Worm (Caenorhabditis elegans) whole organism, L1 larva: ENCODE data around the gene T14G8.4.

Experiments
- ama-1 ChIP-seq: fragments of 150-350 bp; optimal IDR thresholded peaks from 2 replicates; lab custom pipeline; 2014
- ces-1 ChIP-seq: fragments of 150-350 bp; optimal IDR thresholded peaks from 2 replicates; lab custom pipeline; 2014; ENCODE audit warnings: missing biosample characterization, missing genetic modification reagents, missing genetic modification characterization
- fos-1 ChIP-seq: fragments of 150-350 bp; optimal IDR thresholded peaks from 2 replicates; lab custom pipeline; 2014; ENCODE audit warnings: missing biosample characterization, missing genetic modification characterization
- lin-13 ChIP-seq: fragments of 150-350 bp; optimal IDR thresholded peaks from 2 replicates; lab custom pipeline; 2014; ENCODE audit warnings: missing biosample characterization, missing genetic modification reagents, missing genetic modification characterization
- lin-15B ChIP-seq: fragments of 150-350 bp; sonication (generic microtip); optimal IDR thresholded peaks from 3 replicates; lab custom pipeline; 2014; ENCODE audit warnings: missing biosample characterization, missing genetic modification characterization
- lir-3 ChIP-seq: sonication (generic microtip); optimal IDR thresholded peaks from 2 replicates; lab custom pipeline; 2016; ENCODE audit warnings: mild to moderate bottlenecking, missing genetic modification characterization, moderate library complexity, missing compliant biosample characterization; ENCODE audit not compliant: poor library complexity
- lsy-2 ChIP-seq, 2 experiments: fragments of 150-350 bp; optimal IDR thresholded peaks; 2 replicates each; lab custom pipeline; 2014; ENCODE audit warnings: missing biosample characterization in 2 of 2, missing genetic modification characterization in 2 of 2
- nhr-11 ChIP-seq: fragments of 150-350 bp; optimal IDR thresholded peaks from 2 replicates; lab custom pipeline; 2014; ENCODE audit warnings: missing biosample characterization, missing genetic modification characterization
- skn-1 ChIP-seq: fragments of 150-350 bp; optimal IDR thresholded peaks from 2 replicates; lab custom pipeline; 2014; ENCODE audit warnings: missing biosample characterization, missing genetic modification characterization
- tbx-2 ChIP-seq: sonication (generic microtip); optimal IDR thresholded peaks from 2 replicates; lab custom pipeline; 2016; ENCODE audit warnings: missing genetic modification characterization, missing compliant biosample characterization
- zag-1 ChIP-seq: fragments of 150-350 bp; optimal IDR thresholded peaks from 2 replicates; lab custom pipeline; 2014; ENCODE audit warnings: missing biosample characterization, missing genetic modification characterization

DNA sequence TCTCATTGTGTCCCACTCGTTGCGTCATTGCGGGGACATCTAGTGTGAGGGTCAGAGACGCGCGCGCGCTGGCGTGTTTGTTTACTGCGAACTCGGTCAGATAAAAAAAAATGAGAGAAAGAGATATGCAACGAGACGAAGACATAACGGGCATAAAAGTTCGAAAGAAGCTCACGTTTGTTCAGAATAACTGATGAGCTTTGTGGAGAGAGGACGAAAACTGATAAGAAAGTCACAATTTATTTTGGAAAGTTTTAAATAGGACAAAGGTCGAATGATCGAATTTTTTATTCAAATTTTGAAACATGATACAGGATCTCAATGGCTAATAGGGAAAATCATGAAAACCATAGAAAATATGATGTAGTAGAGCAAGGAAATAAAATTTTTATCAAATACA lies 10.6 kb downstream of the T14G8.4 start:
- no peak for TF ChIP-seq lin-15B (tag; lab: Kevin White, UChicago)
- no peak for TF ChIP-seq ama-1
- TF ChIP-seq lin-13 (GFP tag; lab: Kevin White, UChicago): no peak
- no peak for TF ChIP-seq nhr-11
- TF ChIP-seq tbx-2: no peak
- TF ChIP-seq fos-1 (tag; lab: Kevin White, UChicago): no peak
- TF ChIP-seq ces-1 (GFP tag; lab: Kevin White, UChicago): no peak
- no peak for TF ChIP-seq skn-1 (tag; lab: Kevin White, UChicago)
- no peak for TF ChIP-seq lsy-2 (tag; optimal IDR thresholded peaks at IDR 0.05; lab: Kevin White, UChicago)
- no peak for TF ChIP-seq zag-1
- TF ChIP-seq lir-3: no peak
